Worm (Caenorhabditis elegans) whole organism, L1 larva: ENCODE data around the gene prmt-9.

Source experiments
- ceh-63 ChIP-seq: fragments of 200-800 bp; sonication (Bioruptor generic); optimal IDR thresholded peaks from 2 replicates; lab custom pipeline; 2018; ENCODE audit warnings: mild to moderate bottlenecking, missing genetic modification characterization, missing compliant biosample characterization
- ceh-8 ChIP-seq: fragments of 200-800 bp; sonication (Bioruptor generic); optimal IDR thresholded peaks from 2 replicates; lab custom pipeline; 2018; ENCODE audit warnings: mild to moderate bottlenecking, missing genetic modification characterization, moderate library complexity, missing compliant biosample characterization
- fos-1 ChIP-seq: fragments of 150-350 bp; optimal IDR thresholded peaks from 2 replicates; lab custom pipeline; 2014; ENCODE audit warnings: missing biosample characterization, missing genetic modification characterization
- mep-1 ChIP-seq: fragments of 150-350 bp; optimal IDR thresholded peaks from 2 replicates; lab custom pipeline; 2014; ENCODE audit warnings: missing biosample characterization, missing genetic modification characterization
- nhr-20 ChIP-seq: sonication (generic microtip); optimal IDR thresholded peaks from 2 replicates; lab custom pipeline; 2016; ENCODE audit warnings: mild to moderate bottlenecking, missing genetic modification characterization, missing compliant biosample characterization

DNA sequence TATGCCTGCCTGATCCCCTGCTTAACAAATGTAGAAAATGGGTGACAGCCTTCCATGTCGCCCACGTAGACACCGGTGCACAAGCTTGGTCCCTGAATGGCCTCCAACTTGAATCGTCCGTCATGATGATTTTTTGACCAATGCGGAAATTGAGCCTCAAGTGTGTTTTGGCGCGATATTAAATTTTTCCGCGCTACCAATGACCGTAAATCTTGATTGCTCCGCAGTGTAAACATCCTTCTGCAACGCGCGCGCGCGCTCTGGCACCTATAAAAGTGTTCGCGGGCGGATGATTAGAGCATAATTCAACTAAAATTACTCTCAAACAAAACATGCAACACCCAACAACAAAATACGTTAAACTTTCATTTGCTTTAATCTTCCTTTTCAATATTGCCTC, 35.5 kb upstream of the prmt-9 start, which contains the start of gene idpp-7:
- TF ChIP-seq ceh-63 (GFP tag; lab: Kevin White, UChicago) (no peak), fos-1 (no peak), nhr-20 (no peak), ceh-8 (no peak), mep-1 (tag; lab: Kevin White, UChicago) (no peak)
